Fruit fly (Drosophila melanogaster): Measurements from ENCODE around the gene CG10336.

Gene CG10336

DNA sequence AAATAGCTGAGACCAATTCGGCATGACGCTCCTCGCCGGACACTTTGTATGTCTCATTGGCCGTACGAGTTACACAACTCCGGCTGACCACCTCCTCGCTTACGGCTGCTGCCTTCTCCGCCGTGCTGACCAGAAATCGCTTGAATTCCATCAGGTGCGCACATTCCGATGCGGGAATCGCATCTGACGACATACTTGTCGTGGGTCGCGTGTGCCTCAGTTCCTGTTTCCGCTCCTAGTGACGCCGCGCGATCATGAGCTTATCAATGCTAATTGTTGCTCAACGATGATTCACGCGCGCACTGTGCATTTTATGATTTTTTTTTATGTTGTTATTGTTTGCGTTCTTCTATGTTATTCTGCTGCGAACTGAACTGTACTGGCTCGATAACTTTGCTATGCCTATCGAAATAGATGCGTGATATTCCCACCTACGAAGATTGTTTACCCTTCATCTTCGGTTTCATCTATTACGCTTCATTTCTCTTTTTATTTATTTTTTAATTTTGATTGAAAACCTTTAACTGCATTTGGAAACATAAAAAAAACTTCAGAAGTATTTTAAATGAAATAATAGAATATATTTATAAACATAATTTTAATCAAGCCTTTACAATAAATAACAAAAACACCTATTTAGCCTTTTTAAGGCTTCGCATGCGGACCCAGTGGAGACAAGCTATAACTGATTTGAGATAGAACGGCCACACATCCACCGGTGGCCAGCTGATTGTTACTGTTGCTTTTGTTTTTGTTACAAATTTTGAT is 13.6 kb downstream of the CG10336 start, which contains the start of the genes CG10376 and CG10343 (continued):
- TF ChIP-seq CG8478 (optimal IDR thresholded peaks at IDR 0.05) (peak; percentile 3), CG7928 (GFP tag; optimal IDR thresholded peaks at IDR 0.05) (peak; percentile 50), ham (GFP tag; IDR thresholded peaks at IDR 0.05) (no peak), H15 (GFP tag; IDR thresholded peaks at IDR 0.05) (0 out of 3 replicates have a peak, but pooled peaks have one; percentile 72), en (GFP tag; optimal IDR thresholded peaks at IDR 0.05) (no peak), da (GFP tag; optimal IDR thresholded peaks at IDR 0.05) (no peak), CG8924 (tag; optimal IDR thresholded peaks at IDR 0.05) (peak; percentile 95), Chrac-16 (GFP tag; optimal IDR thresholded peaks at IDR 0.05) (peak; percentile 88), CG17802 (tag; optimal IDR thresholded peaks at IDR 0.05) (peak; percentile 95), bowl (GFP tag; IDR thresholded peaks at IDR 0.05) (peak; percentile 59; the same call in 1 of the 2 replicates), PHDP (tag; optimal IDR thresholded peaks at IDR 0.05) (peak; percentile 89), Dad (GFP tag; optimal IDR thresholded peaks at IDR 0.05) (peak; percentile 54), CG12391 (tag; optimal IDR thresholded peaks at IDR 0.05) (peak; percentile 96), Hr3 (GFP tag; optimal IDR thresholded peaks at IDR 0.05) (peak; percentile 94), Lhr (GFP tag; optimal IDR thresholded peaks at IDR 0.05) (peak; percentile 67), CG1647 (GFP tag; optimal IDR thresholded peaks at IDR 0.05) (peak; percentile 7), CG18476 (GFP tag; optimal IDR thresholded peaks at IDR 0.05) (peak; percentile 55), fd3F (GFP tag; optimal IDR thresholded peaks at IDR 0.05) (peak; percentile 90), tup (GFP tag; optimal IDR thresholded peaks at IDR 0.05) (peak; percentile 25), Nf-YA (GFP tag; IDR thresholded peaks at IDR 0.05) (no peak), vfl (GFP tag; optimal IDR thresholded peaks at IDR 0.05) (peak; percentile 70), bbx (GFP tag; IDR thresholded peaks at IDR 0.05; ENCODE audit: partially characterized antibody) (peak; percentile 84), CG2889 (GFP tag; IDR thresholded peaks at IDR 0.05) (peak; percentile 73; the same call in 2 of the 3 replicates), Xrp1 (GFP tag; IDR thresholded peaks at IDR 0.05) (peak; percentile 86), CG16813 (GFP tag; IDR thresholded peaks at IDR 0.05; ENCODE audit: partially characterized antibody) (no peak), CG10321 (GFP tag; IDR thresholded peaks at IDR 0.05) (no peak), tgo (GFP tag; IDR thresholded peaks at IDR 0.05) (peak; percentile 88), pfk (GFP tag; optimal IDR thresholded peaks at IDR 0.05) (peak; percentile 27), ken (GFP tag; IDR thresholded peaks at IDR 0.05) (peak; percentile 69; the same call in 2 of the 3 replicates), chinmo (GFP tag; IDR thresholded peaks at IDR 0.05; ENCODE audit: partially characterized antibody) (no peak), CG17328 (GFP tag; IDR thresholded peaks at IDR 0.05) (peak; percentile 72), inv (GFP tag; IDR thresholded peaks at IDR 0.05; ENCODE audit: partially characterized antibody) (no peak), cad (GFP tag; optimal IDR thresholded peaks at IDR 0.05) (no peak), CG2199 (GFP tag; IDR thresholded peaks at IDR 0.05) (no peak), twi (tag; optimal IDR thresholded peaks at IDR 0.05) (peak; percentile 90), ato (GFP tag; IDR thresholded peaks at IDR 0.05; ENCODE audit: partially characterized antibody) (peak; percentile 58), Hr78 (GFP tag; optimal IDR thresholded peaks at IDR 0.05) (no peak), jing (GFP tag; optimal IDR thresholded peaks at IDR 0.05) (peak; percentile 40), CG7357 (GFP tag; IDR thresholded peaks at IDR 0.05) (peak; percentile 99), Nf-YC (tag; optimal IDR thresholded peaks at IDR 0.05) (peak; percentile 89), Antp (GFP tag; optimal IDR thresholded peaks at IDR 0.05) (peak; percentile 52), CG10979 (tag; optimal IDR thresholded peaks at IDR 0.05) (peak; percentile 88), CG10959 (GFP tag; IDR thresholded peaks at IDR 0.05) (peak; percentile 48; the same call in 1 of the 2 replicates), zf30C (GFP tag; optimal IDR thresholded peaks at IDR 0.05) (no peak), gsb (GFP tag; IDR thresholded peaks at IDR 0.05) (peak; percentile 44; the same call in 1 of the 2 replicates), kah (GFP tag; optimal IDR thresholded peaks at IDR 0.05) (peak; percentile 54), repo (GFP tag; optimal IDR thresholded peaks at IDR 0.05) (no peak), slbo (GFP tag; IDR thresholded peaks at IDR 0.05) (peak; percentile 93), CG17829 (tag; optimal IDR thresholded peaks at IDR 0.05) (peak; percentile 95)
